Fruit fly (Drosophila melanogaster) whole organism: ENCODE measurements around the gene MBD-like.

Source experiments
- CG8478 ChIP-seq: fragments of >200 bp; optimal IDR thresholded peaks from 2 replicates; lab custom pipeline; 2018; ENCODE audit warnings: inconsistent platforms
- usp ChIP-seq: fragments of >200 bp; optimal IDR thresholded peaks from 2 replicates; lab custom pipeline; 2017; ENCODE audit warnings: missing biosample characterization, missing genetic modification characterization, mixed read lengths

DNA sequence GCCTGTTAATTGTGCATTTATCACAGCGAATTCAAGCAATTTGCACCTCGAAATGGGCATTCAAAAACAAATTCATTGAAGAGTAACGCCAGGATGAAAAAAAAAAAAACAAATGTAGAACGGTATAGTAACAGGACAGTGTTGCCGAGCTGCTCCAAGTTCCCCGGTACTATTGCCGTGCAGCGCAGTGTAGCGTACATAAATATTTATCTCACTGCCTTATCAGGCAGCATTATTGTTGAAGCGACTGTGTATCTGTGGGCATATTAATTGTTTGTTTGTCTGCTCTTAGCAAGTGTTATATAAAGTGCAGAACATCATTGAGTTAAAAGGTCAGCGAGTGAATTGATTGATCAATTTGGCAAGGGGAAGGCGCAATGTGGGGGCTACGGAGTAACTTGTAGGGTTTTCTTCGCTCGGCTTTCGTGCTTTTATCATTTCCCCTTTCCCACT, 43.1 kb upstream of the MBD-like start:
- TF ChIP-seq CG8478 (lab: Kevin White, UChicago) (no peak), usp (no peak)
